Worm (Caenorhabditis elegans) whole organism, L4 larva: ENCODE measurements around the gene cnc-7.
A peak's percentile ranks its signal among the peaks of the same experiment; 100 is the strongest.

Experiments
- F10B5.3 ChIP-seq: sonication (generic microtip); optimal IDR thresholded peaks from 2 replicates; lab custom pipeline; 2016; ENCODE audit warnings: mild to moderate bottlenecking, missing genetic modification characterization, missing compliant biosample characterization
- R02D3.7 ChIP-seq: fragments of 150-350 bp; sonication (generic microtip); optimal IDR thresholded peaks from 3 replicates; lab custom pipeline; 2014; ENCODE audit warnings: missing biosample characterization, missing genetic modification characterization
- Y105C5A.15 ChIP-seq: fragments of 200-800 bp; sonication (Bioruptor generic); IDR thresholded peaks from 2 replicates; pipeline ENCODE4 v1.3.6; 2022; ENCODE audit warnings: missing genetic modification characterization, missing compliant biosample characterization
- Y48G9A.11 ChIP-seq: fragments of 200-800 bp; sonication (Bioruptor generic); IDR thresholded peaks from 2 replicates; pipeline ENCODE4 v1.3.6; 2022; ENCODE audit warnings: missing genetic modification reagents, missing genetic modification characterization, missing compliant biosample characterization
- Y75B8A.6 ChIP-seq: fragments of 200-800 bp; sonication (Bioruptor generic); IDR thresholded peaks from 2 replicates; pipeline ENCODE4 v1.3.6; 2022; ENCODE audit warnings: missing genetic modification reagents, missing genetic modification characterization, missing compliant biosample characterization
- ama-1 ChIP-seq: fragments of 150-350 bp; optimal IDR thresholded peaks from 2 replicates; lab custom pipeline; 2014; ENCODE audit warnings: inconsistent platforms, mixed read lengths
- arid-1 ChIP-seq: fragments of 200-800 bp; sonication (Bioruptor generic); conservative IDR thresholded peaks from 2 replicates; pipeline ENCODE4 v1.3.6; 2022; ENCODE audit warnings: missing genetic modification reagents, missing genetic modification characterization, missing compliant biosample characterization
- attf-4 ChIP-seq: sonication (generic microtip); optimal IDR thresholded peaks from 3 replicates; lab custom pipeline; 2017; ENCODE audit warnings: missing biosample characterization, missing genetic modification characterization
- ceh-20 ChIP-seq: fragments of 200-800 bp; sonication (Bioruptor generic); IDR thresholded peaks from 2 replicates; pipeline ENCODE4 v1.3.6; 2022; ENCODE audit warnings: missing genetic modification reagents, missing genetic modification characterization, missing compliant biosample characterization
- ceh-32 ChIP-seq: sonication (generic microtip); optimal IDR thresholded peaks from 2 replicates; lab custom pipeline; 2016; ENCODE audit warnings: mild to moderate bottlenecking, missing genetic modification characterization, missing compliant biosample characterization; ENCODE audit not compliant: poor library complexity
- cey-2 ChIP-seq: sonication (generic microtip); optimal IDR thresholded peaks from 3 replicates; lab custom pipeline; 2017; ENCODE audit warnings: missing genetic modification characterization, mild to moderate bottlenecking, missing compliant biosample characterization, antibody characterized with exemption, borderline replicate concordance; ENCODE audit not compliant: insufficient read depth
- ctbp-1 ChIP-seq: fragments of 200-800 bp; sonication (Bioruptor generic); IDR thresholded peaks from 2 replicates; pipeline ENCODE4 v1.3.6; 2022; ENCODE audit warnings: missing genetic modification reagents, missing genetic modification characterization, missing compliant biosample characterization
- daf-16 ChIP-seq, 3 experiments: sonication (generic microtip); optimal IDR thresholded peaks; 2 replicates each; lab custom pipeline; 2016 to 2017; ENCODE audit warnings: missing genetic modification characterization in 3 of 3, missing genetic modification reagents in 3 of 3, mild to moderate bottlenecking in 2 of 3, missing compliant biosample characterization in 2 of 3, missing biosample characterization in 1 of 3, moderate library complexity in 1 of 3
- daf-19 ChIP-seq: fragments of 200-800 bp; sonication (Bioruptor generic); conservative IDR thresholded peaks from 2 replicates; pipeline ENCODE4 v1.3.6; 2022; ENCODE audit warnings: missing genetic modification characterization, missing compliant biosample characterization
- dmd-6 ChIP-seq: fragments of 200-800 bp; sonication (Bioruptor generic); IDR thresholded peaks from 2 replicates; pipeline ENCODE4 v1.3.6; 2022; ENCODE audit warnings: missing genetic modification reagents, missing genetic modification characterization, missing compliant biosample characterization
- dpl-1 ChIP-seq: fragments of 150-350 bp; optimal IDR thresholded peaks from 2 replicates; lab custom pipeline; 2014; ENCODE audit warnings: missing biosample characterization, missing genetic modification reagents, missing genetic modification characterization
- egl-27 ChIP-seq: sonication (generic microtip); optimal IDR thresholded peaks from 3 replicates; lab custom pipeline; 2017; ENCODE audit warnings: missing biosample characterization, missing genetic modification reagents, missing genetic modification characterization
- fos-1 ChIP-seq: fragments of 150-350 bp; optimal IDR thresholded peaks from 2 replicates; lab custom pipeline; 2014; ENCODE audit warnings: missing biosample characterization, missing genetic modification characterization
- gei-8 ChIP-seq: fragments of 200-800 bp; sonication (Bioruptor generic); optimal IDR thresholded peaks from 2 replicates; lab custom pipeline; 2018; ENCODE audit warnings: mild to moderate bottlenecking, missing genetic modification characterization, missing compliant biosample characterization
- hlh-11 ChIP-seq: fragments of 200-800 bp; sonication (Bioruptor generic); optimal IDR thresholded peaks from 2 replicates; lab custom pipeline; 2018; ENCODE audit warnings: mild to moderate bottlenecking, missing genetic modification characterization, missing compliant biosample characterization
- hlh-30 ChIP-seq: sonication (generic microtip); optimal IDR thresholded peaks from 2 replicates; lab custom pipeline; 2017; ENCODE audit warnings: antibody characterized with exemption, mild to moderate bottlenecking, missing genetic modification characterization, missing compliant biosample characterization; ENCODE audit not compliant: insufficient read depth
- jun-1 ChIP-seq: fragments of 150-350 bp; optimal IDR thresholded peaks from 2 replicates; lab custom pipeline; 2014; ENCODE audit warnings: missing biosample characterization, missing genetic modification reagents, missing genetic modification characterization
- lin-1 ChIP-seq: fragments of 200-800 bp; sonication (Bioruptor generic); IDR thresholded peaks from 2 replicates; pipeline ENCODE4 v1.3.6; 2022; ENCODE audit warnings: missing genetic modification reagents, missing genetic modification characterization, missing compliant biosample characterization
- lin-13 ChIP-seq: fragments of 150-350 bp; optimal IDR thresholded peaks from 2 replicates; lab custom pipeline; 2014; ENCODE audit warnings: missing biosample characterization, missing genetic modification reagents, missing genetic modification characterization
- lin-15B ChIP-seq: fragments of 150-350 bp; sonication (generic microtip); optimal IDR thresholded peaks from 3 replicates; lab custom pipeline; 2014; ENCODE audit warnings: missing biosample characterization, missing genetic modification characterization
- lin-39 ChIP-seq: fragments of 150-350 bp; optimal IDR thresholded peaks from 2 replicates; lab custom pipeline; 2014; ENCODE audit warnings: missing biosample characterization, missing genetic modification reagents, missing genetic modification characterization
- madf-9 ChIP-seq: fragments of 200-800 bp; sonication (Bioruptor generic); conservative IDR thresholded peaks from 2 replicates; pipeline ENCODE4 v1.3.6; 2022; ENCODE audit warnings: missing genetic modification reagents, missing genetic modification characterization, missing compliant biosample characterization
- mdl-1 ChIP-seq, 2 experiments: fragments of 150-350 bp in 1 of 2; sonication (generic microtip) in 1 of 2; optimal IDR thresholded peaks; 2 replicates each; lab custom pipeline; 2014 to 2017; ENCODE audit warnings: missing biosample characterization in 2 of 2, missing genetic modification characterization in 2 of 2
- mes-2 ChIP-seq: sonication (generic microtip); optimal IDR thresholded peaks from 2 replicates; lab custom pipeline; 2016; ENCODE audit warnings: missing genotype, mild to moderate bottlenecking, missing genetic modification characterization, missing compliant biosample characterization; ENCODE audit not compliant: poor library complexity, severe bottlenecking
- mxl-2 ChIP-seq: fragments of 200-800 bp; sonication (Bioruptor generic); conservative IDR thresholded peaks from 2 replicates; pipeline ENCODE4 v1.3.6; 2022; ENCODE audit warnings: missing genetic modification reagents, missing genetic modification characterization, missing compliant biosample characterization
- nhr-11 ChIP-seq: fragments of 150-350 bp; optimal IDR thresholded peaks from 2 replicates; lab custom pipeline; 2014; ENCODE audit warnings: missing biosample characterization, missing genetic modification characterization
- nhr-237 ChIP-seq: sonication (generic microtip); optimal IDR thresholded peaks from 2 replicates; lab custom pipeline; 2017; ENCODE audit warnings: missing biosample characterization, missing genetic modification characterization
- nhr-25 ChIP-seq: sonication (generic microtip); optimal IDR thresholded peaks from 2 replicates; lab custom pipeline; 2017; ENCODE audit warnings: missing genetic modification characterization, mild to moderate bottlenecking, missing compliant biosample characterization, antibody characterized with exemption, moderate library complexity, borderline replicate concordance; ENCODE audit not compliant: insufficient read depth
- nhr-41 ChIP-seq: fragments of 200-800 bp; sonication (Bioruptor generic); IDR thresholded peaks from 2 replicates; pipeline ENCODE4 v1.3.6; 2022; ENCODE audit warnings: missing genetic modification reagents, missing genetic modification characterization, missing compliant biosample characterization
- nhr-77 ChIP-seq: fragments of 150-350 bp; optimal IDR thresholded peaks from 2 replicates; lab custom pipeline; 2014; ENCODE audit warnings: missing biosample characterization, missing genetic modification characterization
- pha-4 ChIP-seq, 2 experiments: fragments of 150-350 bp in 1 of 2; fragments of 200-800 bp in 1 of 2; sonication (Bioruptor generic) in 1 of 2; IDR thresholded peaks in 1 of 2; optimal IDR thresholded peaks in 1 of 2; 2 replicates each; pipeline versions ENCODE4 v1.3.6 to Lab custom; 2014 to 2022; ENCODE audit warnings: missing genetic modification characterization in 2 of 2, missing genetic modification reagents in 2 of 2, missing biosample characterization in 1 of 2, missing compliant biosample characterization in 1 of 2
- php-3 ChIP-seq: fragments of 200-800 bp; sonication (Bioruptor generic); IDR thresholded peaks from 2 replicates; pipeline ENCODE4 v1.3.6; 2022; ENCODE audit warnings: missing genetic modification reagents, missing genetic modification characterization, missing compliant biosample characterization
- saeg-2 ChIP-seq: fragments of 200-800 bp; sonication (Bioruptor generic); IDR thresholded peaks from 2 replicates; pipeline ENCODE4 v1.3.6; 2022; ENCODE audit warnings: missing genetic modification reagents, missing genetic modification characterization, missing compliant biosample characterization
- set-16 ChIP-seq: fragments of 200-800 bp; sonication (Bioruptor generic); IDR thresholded peaks from 2 replicates; pipeline ENCODE4 v1.3.6; 2022; ENCODE audit warnings: missing genetic modification reagents, missing genetic modification characterization, missing compliant biosample characterization
- spr-1 ChIP-seq: sonication (generic microtip); optimal IDR thresholded peaks from 2 replicates; lab custom pipeline; 2016; ENCODE audit warnings: mild to moderate bottlenecking, missing genetic modification characterization, missing compliant biosample characterization
- unc-130 ChIP-seq: sonication (generic microtip); optimal IDR thresholded peaks from 2 replicates; lab custom pipeline; 2016; ENCODE audit warnings: missing genetic modification reagents, missing genetic modification characterization, missing compliant biosample characterization
- unc-62 ChIP-seq, 3 experiments: fragments of 150-350 bp in 1 of 3; sonication (generic microtip); optimal IDR thresholded peaks in 2 of 3; peaks in 1 of 3; 1 replicate in 1 of 3; 2 replicates in 2 of 3; lab custom pipeline; 2014 to 2017; ENCODE audit warnings: missing biosample characterization in 3 of 3, missing genetic modification characterization in 3 of 3, missing genetic modification reagents in 3 of 3, missing genotype in 1 of 3
- vab-7 ChIP-seq: fragments of 200-800 bp; sonication (Bioruptor generic); IDR thresholded peaks from 2 replicates; pipeline ENCODE4 v1.3.6; 2022; ENCODE audit warnings: missing genetic modification reagents, missing genetic modification characterization, missing compliant biosample characterization
- zag-1 ChIP-seq: fragments of 150-350 bp; optimal IDR thresholded peaks from 2 replicates; lab custom pipeline; 2014; ENCODE audit warnings: missing biosample characterization, missing genetic modification characterization
- zfp-2 ChIP-seq: sonication (generic microtip); optimal IDR thresholded peaks from 2 replicates; lab custom pipeline; 2016; ENCODE audit warnings: mild to moderate bottlenecking, missing genetic modification characterization, missing compliant biosample characterization
- zip-11 ChIP-seq: fragments of 200-800 bp; sonication (Bioruptor generic); IDR thresholded peaks from 2 replicates; pipeline ENCODE4 v1.3.6; 2022; ENCODE audit warnings: missing genetic modification characterization, missing compliant biosample characterization
- ztf-7 ChIP-seq: fragments of 150-350 bp; optimal IDR thresholded peaks from 2 replicates; lab custom pipeline; 2014; ENCODE audit warnings: missing biosample characterization, missing genetic modification characterization

Gene cnc-7

ce11 chrV:20422738-20423137 lies 28.9 kb downstream of the cnc-7 start:
- TF ChIP-seq nhr-77 (tag; lab: Kevin White, UChicago) (no peak), nhr-25 (tag; lab: Kevin White, UChicago) (peak; percentile 89), daf-16 (GFP tag; optimal IDR thresholded peaks at IDR 0.05; lab: Kevin White, UChicago) (no peak), daf-16 (tag; optimal IDR thresholded peaks at IDR 0.05; lab: Kevin White, UChicago) (no peak), lin-13 (GFP tag; lab: Kevin White, UChicago) (no peak), ceh-20 (GFP tag; lab: Robert Waterston, UW) (no peak), egl-27 (no peak), Y75B8A.6 (GFP tag; lab: Robert Waterston, UW) (no peak)

ce11 chrV:20423428-20423827 lies 29.6 kb downstream of the cnc-7 start:
- TF ChIP-seq F10B5.3 (tag; lab: Kevin White, UChicago) (no peak), gei-8 (GFP tag; lab: Kevin White, UChicago) (no peak), nhr-237 (no peak), attf-4 (tag; lab: Kevin White, UChicago) (no peak), daf-16 (GFP tag; optimal IDR thresholded peaks at IDR 0.05; lab: Kevin White, UChicago) (peak in 1 of 2 experiments; percentile 74), daf-16 (tag; optimal IDR thresholded peaks at IDR 0.05; lab: Kevin White, UChicago) (peak; percentile 99), madf-9 (GFP tag; lab: Robert Waterston, UW) (no peak), ctbp-1 (GFP tag; lab: Robert Waterston, UW) (no peak), saeg-2 (GFP tag; lab: Robert Waterston, UW) (no peak), arid-1 (GFP tag; lab: Robert Waterston, UW) (no peak), mes-2 (no peak), jun-1 (tag; lab: Kevin White, UChicago) (no peak), nhr-41 (GFP tag; lab: Robert Waterston, UW) (no peak), dmd-6 (GFP tag; lab: Robert Waterston, UW) (peak; percentile 53; the same call in 1 of the 2 replicates), unc-62 (GFP tag; optimal IDR thresholded peaks at IDR 0.05 in 1 of 2; lab: Kevin White, UChicago) (peak in 1 of 2 experiments; percentile 57), unc-62 (tag; optimal IDR thresholded peaks at IDR 0.05; lab: Kevin White, UChicago) (no peak), zfp-2 (tag; lab: Kevin White, UChicago) (no peak), lin-15B (no peak), cey-2 (tag; lab: Kevin White, UChicago) (no peak), spr-1 (tag; lab: Kevin White, UChicago) (no peak), mdl-1 (tag; optimal IDR thresholded peaks at IDR 0.05; lab: Kevin White, UChicago) (no peak), unc-130 (no peak), zip-11 (no peak), nhr-11 (no peak), lin-1 (no peak), zag-1 (tag; lab: Kevin White, UChicago) (no peak), hlh-30 (tag; lab: Kevin White, UChicago) (peak; percentile 30), vab-7 (GFP tag; lab: Robert Waterston, UW) (no peak), fos-1 (no peak), Y105C5A.15 (GFP tag; lab: Robert Waterston, UW) (no peak), ztf-7 (tag; lab: Kevin White, UChicago) (no peak), lin-39 (tag; lab: Kevin White, UChicago) (no peak), ama-1 (lab: Kevin White, UChicago) (no peak), pha-4 (GFP tag; IDR thresholded peaks at IDR 0.05; lab: Robert Waterston, UW) (no peak), pha-4 (tag; optimal IDR thresholded peaks at IDR 0.05; lab: Kevin White, UChicago) (no peak), mxl-2 (no peak), php-3 (GFP tag; lab: Robert Waterston, UW) (no peak), ceh-32 (tag; lab: Kevin White, UChicago) (no peak), dpl-1 (GFP tag; lab: Kevin White, UChicago) (no peak), R02D3.7 (tag; lab: Kevin White, UChicago) (no peak), nhr-25 (tag; lab: Kevin White, UChicago) (no peak), daf-19 (GFP tag; lab: Robert Waterston, UW) (no peak), set-16 (GFP tag; lab: Robert Waterston, UW) (no peak), hlh-11 (tag; lab: Kevin White, UChicago) (peak; percentile 52), Y48G9A.11 (GFP tag; lab: Robert Waterston, UW) (no peak)
